Worm (Caenorhabditis elegans) whole organism, L2 larva: ENCODE data around the gene eri-9.

Experiments used
- F13H6.1 ChIP-seq: sonication (generic microtip); optimal IDR thresholded peaks from 2 replicates; lab custom pipeline; 2016; ENCODE audit warnings: missing genetic modification characterization, missing compliant biosample characterization
- alr-1 ChIP-seq: fragments of 150-350 bp; optimal IDR thresholded peaks from 2 replicates; lab custom pipeline; 2014; ENCODE audit warnings: missing biosample characterization, missing genetic modification characterization
- ama-1 ChIP-seq: fragments of 150-350 bp; optimal IDR thresholded peaks from 2 replicates; lab custom pipeline; 2018; ENCODE audit warnings: inconsistent platforms
- ceh-16 ChIP-seq: fragments of 150-350 bp; optimal IDR thresholded peaks from 2 replicates; lab custom pipeline; 2014; ENCODE audit warnings: missing biosample characterization, missing genetic modification characterization
- egl-27 ChIP-seq: sonication (generic microtip); optimal IDR thresholded peaks from 3 replicates; lab custom pipeline; 2017; ENCODE audit warnings: missing biosample characterization, missing genetic modification reagents, missing genetic modification characterization
- elt-3 ChIP-seq: sonication (generic microtip); optimal IDR thresholded peaks from 2 replicates; lab custom pipeline; 2017; ENCODE audit warnings: missing biosample characterization, missing genetic modification characterization
- mab-5 ChIP-seq: fragments of 150-350 bp; optimal IDR thresholded peaks from 2 replicates; lab custom pipeline; 2014; ENCODE audit warnings: missing biosample characterization, missing genetic modification characterization
- nhr-11 ChIP-seq: fragments of 150-350 bp; optimal IDR thresholded peaks from 2 replicates; lab custom pipeline; 2014; ENCODE audit warnings: missing biosample characterization, missing genetic modification characterization
- nhr-23 ChIP-seq: fragments of 150-350 bp; optimal IDR thresholded peaks from 2 replicates; lab custom pipeline; 2014; ENCODE audit warnings: missing biosample characterization, missing genetic modification reagents, missing genetic modification characterization
- snpc-4 ChIP-seq: fragments of 150-350 bp; optimal IDR thresholded peaks from 2 replicates; lab custom pipeline; 2014; ENCODE audit warnings: missing biosample characterization, missing genetic modification characterization
- ztf-11 ChIP-seq: sonication (generic microtip); optimal IDR thresholded peaks from 2 replicates; lab custom pipeline; 2017; ENCODE audit warnings: missing biosample characterization, missing genetic modification characterization
- ztf-4 ChIP-seq: fragments of 150-350 bp; optimal IDR thresholded peaks from 2 replicates; lab custom pipeline; 2014; ENCODE audit warnings: missing biosample characterization, missing genetic modification characterization

DNA sequence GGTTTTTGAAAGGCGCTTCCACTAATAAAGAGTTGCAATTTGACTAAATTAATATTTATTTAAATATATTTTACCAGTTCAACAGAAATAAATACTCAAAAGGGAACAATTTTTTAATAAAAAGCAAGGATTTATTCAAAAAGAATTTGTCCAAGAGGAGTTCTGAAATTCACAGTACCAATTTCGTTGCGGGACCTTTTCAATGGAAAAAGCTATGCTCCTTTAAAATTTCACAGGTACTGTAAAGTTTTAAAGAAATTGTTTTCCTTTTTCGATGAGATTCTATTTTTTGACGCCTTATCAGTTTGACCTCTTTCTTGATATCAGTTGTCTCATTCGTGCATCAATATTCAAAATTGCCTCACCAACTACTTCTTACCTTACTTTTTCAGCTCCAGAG, 32.0 kb upstream of the eri-9 start, which contains the start of gene tag-340:
- TF ChIP-seq snpc-4 (tag; lab: Kevin White, UChicago) (no peak), ama-1 (lab: Kevin White, UChicago) (no peak), ztf-4 (no peak), ceh-16 (tag; lab: Kevin White, UChicago) (no peak), alr-1 (tag; lab: Kevin White, UChicago) (no peak), ztf-11 (tag; lab: Kevin White, UChicago) (no peak), egl-27 (no peak), mab-5 (tag; lab: Kevin White, UChicago) (no peak), elt-3 (no peak), F13H6.1 (tag; lab: Kevin White, UChicago) (no peak), nhr-23 (tag; lab: Kevin White, UChicago) (no peak), nhr-11 (tag; lab: Kevin White, UChicago) (no peak)
